Worm (Caenorhabditis elegans): ENCODE data around the gene srv-11.

DNA sequence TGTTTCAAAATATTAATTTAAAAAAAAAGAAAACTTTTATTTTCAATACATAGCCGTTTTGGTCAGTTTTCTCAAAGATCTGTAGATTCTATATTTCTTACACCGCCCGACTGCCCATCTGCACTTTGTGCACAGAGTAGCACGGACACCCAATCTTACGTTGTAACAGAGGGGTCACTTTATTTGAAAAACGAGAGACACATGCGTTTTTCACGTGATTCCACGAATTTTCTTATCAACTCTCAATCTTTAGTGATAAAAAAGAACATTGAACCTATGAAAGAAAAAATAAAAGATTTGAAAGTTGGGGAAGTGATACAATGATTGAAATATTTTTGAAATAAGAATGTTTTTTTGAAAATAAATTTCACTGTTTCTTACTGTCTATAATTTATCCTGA is 50.1 kb downstream of the srv-11 start:
- peak; percentile 74 for TF ChIP-seq ama-1 (optimal IDR thresholded peaks at IDR 0.05)
- no peak for TF ChIP-seq ceh-16 (tag; optimal IDR thresholded peaks at IDR 0.05)
- peak; percentile 62 for TF ChIP-seq elt-2 (tag; optimal IDR thresholded peaks at IDR 0.05)
- no peak for TF ChIP-seq ztf-4 (tag; optimal IDR thresholded peaks at IDR 0.05)
- no peak for TF ChIP-seq nhr-237 (tag; optimal IDR thresholded peaks at IDR 0.05)
- TF ChIP-seq fos-1 (tag; optimal IDR thresholded peaks at IDR 0.05), result no peak
- TF ChIP-seq unc-39 (tag; optimal IDR thresholded peaks at IDR 0.05), result no peak
- TF ChIP-seq daf-12 (tag; optimal IDR thresholded peaks at IDR 0.05), result no peak
- no peak for TF ChIP-seq ceh-82 (tag; optimal IDR thresholded peaks at IDR 0.05)
- TF ChIP-seq elt-3 (tag; optimal IDR thresholded peaks at IDR 0.05), result no peak
- TF ChIP-seq lin-39 (tag; optimal IDR thresholded peaks at IDR 0.05), result no peak
- peak; percentile 61 for TF ChIP-seq pqm-1 (tag; optimal IDR thresholded peaks at IDR 0.05)
- TF ChIP-seq ZK546.5 (tag; optimal IDR thresholded peaks at IDR 0.05), result no peak
